Fruit fly (Drosophila melanogaster) whole organism, embryonic: ENCODE data around the gene slpr.

Experiments
- Ada2b ChIP-seq: fragments of 200-800 bp; sonication (Bioruptor generic); IDR thresholded peaks from 2 replicates; pipeline ENCODE4 v1.3.6; 2022; ENCODE audit warnings: missing biosample characterization, missing genetic modification characterization
- Atf6 ChIP-seq: fragments of 200-800 bp; sonication (Bioruptor generic); IDR thresholded peaks from 2 replicates; pipeline ENCODE4 v1.3.6; 2022; ENCODE audit warnings: missing biosample characterization, missing genetic modification characterization
- CG10366 ChIP-seq: fragments of 200-800 bp; sonication (Bioruptor generic); IDR thresholded peaks from 2 replicates; pipeline ENCODE4 v1.3.6; 2022; ENCODE audit warnings: missing biosample characterization, missing genetic modification characterization
- CG10654 ChIP-seq: fragments of 200-800 bp; sonication (Bioruptor generic); optimal IDR thresholded peaks from 2 replicates; lab custom pipeline; 2016; ENCODE audit warnings: missing biosample characterization, missing genetic modification characterization
- CG10959 ChIP-seq: fragments of 200-800 bp; sonication (Bioruptor generic); IDR thresholded peaks from 2 replicates; pipeline ENCODE4 v1.3.6; 2022; ENCODE audit warnings: missing biosample characterization, missing genetic modification characterization
- CG11247 ChIP-seq: fragments of 200-800 bp; sonication (Bioruptor generic); IDR thresholded peaks from 2 replicates; pipeline ENCODE4 v1.3.6; 2022; ENCODE audit warnings: missing biosample characterization, missing genetic modification characterization
- CG11456 ChIP-seq: fragments of 200-800 bp; sonication (Bioruptor generic); IDR thresholded peaks from 3 replicates; pipeline ENCODE4 v1.3.6; 2022; ENCODE audit warnings: missing biosample characterization, missing genetic modification characterization
- CG12071 ChIP-seq: fragments of 200-800 bp; sonication (Bioruptor generic); optimal IDR thresholded peaks from 3 replicates; lab custom pipeline; 2018; ENCODE audit warnings: missing biosample characterization, mild to moderate bottlenecking, missing genetic modification characterization
- CG12155 ChIP-seq: fragments of 200-800 bp; sonication (Bioruptor generic); optimal IDR thresholded peaks from 3 replicates; lab custom pipeline; 2016; ENCODE audit warnings: missing biosample characterization, missing genetic modification characterization
- CG12744 ChIP-seq: fragments of 200-800 bp; sonication (Bioruptor generic); optimal IDR thresholded peaks from 2 replicates; lab custom pipeline; 2016; ENCODE audit warnings: missing biosample characterization, missing genetic modification characterization
- CG13123 ChIP-seq: fragments of 200-800 bp; sonication (Bioruptor generic); optimal IDR thresholded peaks from 2 replicates; lab custom pipeline; 2016; ENCODE audit warnings: missing biosample characterization, missing genetic modification characterization
- CG14014 ChIP-seq: fragments of 200-800 bp; sonication (Bioruptor generic); IDR thresholded peaks from 2 replicates; pipeline ENCODE4 v1.3.6; 2022; ENCODE audit warnings: missing biosample characterization, missing genetic modification characterization
- CG14710 ChIP-seq: fragments of 200-800 bp; sonication (Bioruptor generic); optimal IDR thresholded peaks from 3 replicates; lab custom pipeline; 2019; ENCODE audit warnings: missing biosample characterization, mild to moderate bottlenecking, missing genetic modification characterization, moderate library complexity
- CG15601 ChIP-seq: fragments of 200-800 bp; sonication (Bioruptor generic); optimal IDR thresholded peaks from 3 replicates; lab custom pipeline; 2019; ENCODE audit warnings: missing biosample characterization, mild to moderate bottlenecking, missing genetic modification characterization, moderate library complexity
- CG1832 ChIP-seq: fragments of 200-800 bp; sonication (Bioruptor generic); optimal IDR thresholded peaks from 2 replicates; lab custom pipeline; 2017; ENCODE audit warnings: missing biosample characterization, mild to moderate bottlenecking, missing genetic modification characterization, inconsistent platforms
- CG2116 ChIP-seq: fragments of 200-800 bp; sonication (Bioruptor generic); optimal IDR thresholded peaks from 3 replicates; lab custom pipeline; 2018; ENCODE audit warnings: missing biosample characterization, mild to moderate bottlenecking, missing genetic modification characterization
- CG2120 ChIP-seq: fragments of 200-800 bp; sonication (Bioruptor generic); optimal IDR thresholded peaks from 3 replicates; lab custom pipeline; 2016; ENCODE audit warnings: missing biosample characterization, missing genetic modification characterization
- CG2202 ChIP-seq: fragments of 200-800 bp; sonication (Bioruptor generic); optimal IDR thresholded peaks from 2 replicates; lab custom pipeline; 2018; ENCODE audit warnings: missing biosample characterization, mild to moderate bottlenecking, missing genetic modification characterization
- CG2875 ChIP-seq: fragments of 200-800 bp; sonication (Bioruptor generic); optimal IDR thresholded peaks from 2 replicates; lab custom pipeline; 2017; ENCODE audit warnings: missing biosample characterization, mild to moderate bottlenecking, missing genetic modification characterization, missing genetic modification reagents
- CG32772 ChIP-seq: fragments of 200-800 bp; sonication (Bioruptor generic); IDR thresholded peaks from 2 replicates; pipeline ENCODE4 v1.3.6; 2022; ENCODE audit warnings: missing biosample characterization, missing genetic modification characterization
- CG33557 ChIP-seq: fragments of 200-800 bp; sonication (Bioruptor generic); optimal IDR thresholded peaks from 2 replicates; lab custom pipeline; 2019; ENCODE audit warnings: missing biosample characterization, mild to moderate bottlenecking, missing genetic modification characterization, moderate library complexity
- CG4424 ChIP-seq: fragments of 200-800 bp; sonication (Bioruptor generic); optimal IDR thresholded peaks from 3 replicates; lab custom pipeline; 2016; ENCODE audit warnings: missing biosample characterization, missing genetic modification characterization
- CG6254 ChIP-seq: fragments of 200-800 bp; sonication (Bioruptor generic); optimal IDR thresholded peaks from 3 replicates; lab custom pipeline; 2017; ENCODE audit warnings: mild to moderate bottlenecking, missing biosample characterization, missing genetic modification reagents, missing genetic modification characterization
- CG6854 ChIP-seq: fragments of 200-800 bp; sonication (Bioruptor generic); optimal IDR thresholded peaks from 3 replicates; lab custom pipeline; 2017; ENCODE audit warnings: missing biosample characterization, mild to moderate bottlenecking, missing genetic modification characterization
- CG9727 ChIP-seq: fragments of 200-800 bp; sonication (Bioruptor generic); optimal IDR thresholded peaks from 3 replicates; lab custom pipeline; 2017; ENCODE audit warnings: missing biosample characterization, mild to moderate bottlenecking, missing genetic modification characterization
- Ets65A ChIP-seq: fragments of 200-800 bp; sonication (Bioruptor generic); peaks from one replicate; lab custom pipeline; 2016; ENCODE audit warnings: missing biosample characterization, missing genetic modification characterization
- Gug ChIP-seq: fragments of 200-800 bp; sonication (Bioruptor generic); IDR thresholded peaks from 4 replicates; pipeline ENCODE4 v1.3.6; 2022; ENCODE audit warnings: missing biosample characterization, missing genetic modification characterization
- Mrtf ChIP-seq: fragments of 200-800 bp; sonication (Bioruptor generic); IDR thresholded peaks from 3 replicates; pipeline ENCODE4 v1.3.6; 2022; ENCODE audit warnings: missing biosample characterization, missing genetic modification characterization
- Rfx ChIP-seq: fragments of 200-800 bp; sonication (Bioruptor generic); IDR thresholded peaks from 2 replicates; pipeline ENCODE4 v1.3.6; 2022; ENCODE audit warnings: missing biosample characterization, missing genetic modification characterization
- Rx ChIP-seq: fragments of 200-800 bp; sonication (Bioruptor generic); IDR thresholded peaks from 2 replicates; pipeline ENCODE4 v1.3.6; 2022; ENCODE audit warnings: missing biosample characterization, missing genetic modification characterization
- Sox102F ChIP-seq: fragments of 200-800 bp; sonication (Bioruptor generic); optimal IDR thresholded peaks from 2 replicates; lab custom pipeline; 2018; ENCODE audit warnings: missing biosample characterization, mild to moderate bottlenecking, missing genetic modification characterization, moderate library complexity
- Sry-β ChIP-seq: fragments of 200-800 bp; sonication (Bioruptor generic); optimal IDR thresholded peaks from 2 replicates; lab custom pipeline; 2018; ENCODE audit warnings: missing biosample characterization, mild to moderate bottlenecking, missing genetic modification characterization, moderate library complexity
- Sry-δ ChIP-seq: fragments of 200-800 bp; sonication (Bioruptor generic); optimal IDR thresholded peaks from 2 replicates; lab custom pipeline; 2016; ENCODE audit warnings: missing biosample characterization, missing genetic modification characterization
- Ssrp ChIP-seq: fragments of 200-800 bp; sonication (Bioruptor generic); optimal IDR thresholded peaks from 2 replicates; lab custom pipeline; 2018; ENCODE audit warnings: missing biosample characterization, mild to moderate bottlenecking, missing genetic modification characterization, moderate library complexity
- Xbp1 ChIP-seq: fragments of 200-800 bp; sonication (Bioruptor generic); optimal IDR thresholded peaks from 3 replicates; lab custom pipeline; 2016; ENCODE audit warnings: missing biosample characterization, mild to moderate bottlenecking, missing genetic modification characterization
- az2 ChIP-seq: fragments of 200-800 bp; sonication (Bioruptor generic); optimal IDR thresholded peaks from 3 replicates; lab custom pipeline; 2016; ENCODE audit warnings: missing biosample characterization, missing genetic modification characterization
- btn ChIP-seq: fragments of 200-800 bp; sonication (Bioruptor generic); optimal IDR thresholded peaks from 2 replicates; lab custom pipeline; 2016; ENCODE audit warnings: missing biosample characterization, missing genetic modification characterization
- emc ChIP-seq: fragments of 200-800 bp; sonication (Bioruptor generic); optimal IDR thresholded peaks from 2 replicates; lab custom pipeline; 2016; ENCODE audit warnings: missing biosample characterization, missing genetic modification characterization
- fd64A ChIP-seq: fragments of 200-800 bp; sonication (Bioruptor generic); optimal IDR thresholded peaks from 3 replicates; lab custom pipeline; 2018; ENCODE audit warnings: missing biosample characterization, mild to moderate bottlenecking, missing genetic modification characterization
- gro ChIP-seq: fragments of 200-800 bp; sonication (Bioruptor generic); optimal IDR thresholded peaks from 2 replicates; lab custom pipeline; 2016; ENCODE audit warnings: missing biosample characterization, missing genetic modification characterization
- insv ChIP-seq, 2 experiments: fragments of 200-800 bp; sonication (Bioruptor generic); optimal IDR thresholded peaks; 3 replicates each; lab custom pipeline; 2016 to 2018; ENCODE audit warnings: missing biosample characterization in 2 of 2, missing genetic modification characterization in 2 of 2
- oc ChIP-seq: fragments of 200-800 bp; sonication (Bioruptor generic); optimal IDR thresholded peaks from 2 replicates; lab custom pipeline; 2018; ENCODE audit warnings: missing biosample characterization, mild to moderate bottlenecking, missing genetic modification characterization, moderate library complexity
- org-1 ChIP-seq: fragments of 200-800 bp; sonication (Bioruptor generic); optimal IDR thresholded peaks from 2 replicates; lab custom pipeline; 2017; ENCODE audit warnings: missing biosample characterization, missing genetic modification characterization
- otp ChIP-seq: fragments of 200-800 bp; sonication (Bioruptor generic); IDR thresholded peaks from 3 replicates; pipeline ENCODE4, ENCODE4 v1.3.6; 2022; ENCODE audit warnings: missing biosample characterization, missing genetic modification characterization
- sc ChIP-seq, 3 experiments: fragments of >200 bp in 2 of 3; fragments of 200-800 bp in 1 of 3; sonication (Bioruptor generic) in 1 of 3; optimal IDR thresholded peaks; 2 replicates in 2 of 3; 3 replicates in 1 of 3; lab custom pipeline; 2017; ENCODE audit warnings: mild to moderate bottlenecking in 1 of 3, missing biosample characterization in 1 of 3, missing genetic modification characterization in 1 of 3, missing genetic modification reagents in 1 of 3
- slbo ChIP-seq: fragments of 200-800 bp; sonication (Bioruptor generic); IDR thresholded peaks from 2 replicates; pipeline ENCODE4 v1.3.6; 2022; ENCODE audit warnings: missing biosample characterization, missing genetic modification characterization
- sob ChIP-seq: fragments of 200-800 bp; sonication (Bioruptor generic); IDR thresholded peaks from 2 replicates; pipeline ENCODE4 v1.3.6; 2022; ENCODE audit warnings: missing biosample characterization, missing genetic modification characterization
- stc ChIP-seq: fragments of 200-800 bp; sonication (Bioruptor generic); IDR thresholded peaks from 2 replicates; pipeline ENCODE4 v1.3.6; 2022; ENCODE audit warnings: missing biosample characterization, missing genetic modification characterization
- trh ChIP-seq: fragments of 200-800 bp; sonication (Bioruptor generic); optimal IDR thresholded peaks from 2 replicates; lab custom pipeline; 2016; ENCODE audit warnings: missing biosample characterization, missing genetic modification characterization
- vvl ChIP-seq: fragments of 200-800 bp; sonication (Bioruptor generic); IDR thresholded peaks from 2 replicates; pipeline ENCODE4 v1.3.6; 2022; ENCODE audit warnings: missing biosample characterization, missing genetic modification characterization

slpr gene

DNA sequence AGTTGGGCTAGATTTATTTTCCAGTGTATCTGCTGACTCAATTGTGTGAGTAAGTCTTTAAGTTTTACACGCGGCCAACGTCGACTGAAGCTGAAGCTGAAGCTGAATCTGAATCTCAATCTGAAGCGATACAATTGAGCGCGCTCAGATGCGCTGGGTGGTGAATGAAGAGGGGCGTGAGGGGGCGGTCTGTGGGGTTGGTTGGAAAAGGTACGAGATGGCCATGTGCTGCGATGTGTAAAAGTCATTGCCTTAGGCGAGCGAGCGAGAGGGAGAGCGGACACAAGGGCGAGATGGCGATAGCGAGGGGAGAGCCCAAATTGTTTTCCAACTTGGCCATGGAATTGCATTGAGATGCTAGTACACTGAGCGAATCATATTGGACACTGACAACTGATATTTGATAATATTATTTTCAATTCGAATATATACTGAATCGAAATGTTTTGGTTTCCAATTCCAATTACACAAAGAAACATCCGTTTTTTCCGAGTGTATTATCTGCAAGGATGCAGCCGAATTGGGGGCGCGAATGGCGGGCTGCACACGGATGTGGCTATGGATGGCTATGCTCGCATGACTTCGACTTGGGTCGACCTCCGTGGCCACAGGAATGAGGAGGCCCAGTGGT is 19.7 kb upstream of the slpr start (continued):
- TF ChIP-seq org-1 (GFP tag; lab: Kevin White, UChicago): peak; percentile 6
- peak; percentile 49 for TF ChIP-seq Rx (GFP tag; lab: Robert Waterston, UW)
- no peak for TF ChIP-seq stc (GFP tag; lab: Robert Waterston, UW)
- TF ChIP-seq Mrtf (GFP tag; lab: Robert Waterston, UW): peak; percentile 61; the same call in 2 of the 3 replicates
- TF ChIP-seq sob: 0 out of 2 replicates have a peak, but pooled peaks have one; percentile 35
- peak; percentile 76 for TF ChIP-seq vvl
- TF ChIP-seq CG4424 (GFP tag; lab: Kevin White, UChicago): peak; percentile 32
- peak; percentile 6 for TF ChIP-seq oc (tag; lab: Kevin White, UChicago)
- TF ChIP-seq CG6254 (GFP tag; lab: Kevin White, UChicago): peak; percentile 51
- peak; percentile 66 for TF ChIP-seq CG10366
- TF ChIP-seq sc (optimal IDR thresholded peaks at IDR 0.05; lab: Kevin White, UChicago): no peak
- no peak for TF ChIP-seq sc (GFP tag; optimal IDR thresholded peaks at IDR 0.05; lab: Kevin White, UChicago)
- no peak for TF ChIP-seq CG6854 (GFP tag; lab: Kevin White, UChicago)
- 0 out of 3 replicates have a peak, but pooled peaks have one; percentile 51 for TF ChIP-seq CG11456 (GFP tag; lab: Robert Waterston, UW)
- peak; percentile 1 for TF ChIP-seq CG10654 (GFP tag; lab: Kevin White, UChicago)
- peak; percentile 47 for TF ChIP-seq CG12071
- TF ChIP-seq az2: peak; percentile 29
- no peak for TF ChIP-seq fd64A (GFP tag; lab: Kevin White, UChicago)
- TF ChIP-seq gro (GFP tag; lab: Kevin White, UChicago): no peak
- no peak for TF ChIP-seq emc (GFP tag; lab: Kevin White, UChicago)
- no peak for TF ChIP-seq CG9727 (GFP tag; lab: Kevin White, UChicago)
- TF ChIP-seq trh: peak; percentile 11
- TF ChIP-seq CG15601: peak; percentile 20
- peak; percentile 61 for TF ChIP-seq Ada2b (GFP tag; lab: Robert Waterston, UW)
- TF ChIP-seq otp: peak; percentile 67; the same call in 2 of the 3 replicates
- peak; percentile 94 for TF ChIP-seq Ets65A (GFP tag; lab: Kevin White, UChicago)
- TF ChIP-seq Gug (GFP tag; lab: Robert Waterston, UW): peak; percentile 26; the same call in 1 of the 4 replicates
- TF ChIP-seq CG32772 (GFP tag; lab: Robert Waterston, UW): peak; percentile 54; the same call in 1 of the 2 replicates
- peak; percentile 57; the same call in 1 of the 2 replicates for TF ChIP-seq CG14014 (GFP tag; lab: Robert Waterston, UW)
- peak; percentile 56 for TF ChIP-seq Rfx
- no peak for TF ChIP-seq Sry-δ (GFP tag; lab: Kevin White, UChicago)
- no peak for TF ChIP-seq CG12155 (GFP tag; lab: Kevin White, UChicago)
- peak; percentile 37 for TF ChIP-seq CG1832
- TF ChIP-seq CG11247 (GFP tag; lab: Robert Waterston, UW): 0 out of 2 replicates have a peak, but pooled peaks have one; percentile 18
- no peak for TF ChIP-seq CG33557 (GFP tag; lab: Kevin White, UChicago)
- TF ChIP-seq CG13123 (GFP tag; lab: Kevin White, UChicago): no peak
- TF ChIP-seq btn: no peak
- peak; percentile 2 for TF ChIP-seq CG14710 (tag; lab: Kevin White, UChicago)
- peak; percentile 62 for TF ChIP-seq Sox102F
- TF ChIP-seq CG12744 (GFP tag; lab: Kevin White, UChicago): no peak
- TF ChIP-seq Ssrp: peak; percentile 50
- no peak for TF ChIP-seq Sry-β (GFP tag; lab: Kevin White, UChicago)
- peak; percentile 57 for TF ChIP-seq slbo (GFP tag; lab: Robert Waterston, UW)
- no peak for TF ChIP-seq CG2120 (GFP tag; lab: Kevin White, UChicago)
- TF ChIP-seq CG2202 (tag; lab: Kevin White, UChicago): no peak
- TF ChIP-seq CG2875 (GFP tag; lab: Kevin White, UChicago): peak; percentile 24
- 0 out of 2 replicates have a peak, but pooled peaks have one; percentile 18 for TF ChIP-seq CG10959
- peak; percentile 48; the same call in 1 of the 2 replicates for TF ChIP-seq Atf6 (GFP tag; lab: Robert Waterston, UW)
- TF ChIP-seq insv (GFP tag; optimal IDR thresholded peaks at IDR 0.05; lab: Kevin White, UChicago): no peak
- TF ChIP-seq Xbp1 (GFP tag; lab: Kevin White, UChicago): peak; percentile 44
- TF ChIP-seq CG2116: no peak
